Worm (Caenorhabditis elegans): ENCODE results near the gene F46C8.3.

- TF ChIP-seq eor-1 (tag; optimal IDR thresholded peaks at IDR 0.05) (no peak), elt-2 (tag; optimal IDR thresholded peaks at IDR 0.05) (no peak), ztf-11 (tag; optimal IDR thresholded peaks at IDR 0.05) (no peak), nhr-77 (tag; optimal IDR thresholded peaks at IDR 0.05) (no peak), elt-1 (tag; optimal IDR thresholded peaks at IDR 0.05) (no peak), ceh-16 (tag; optimal IDR thresholded peaks at IDR 0.05) (no peak), zag-1 (tag; optimal IDR thresholded peaks at IDR 0.05) (no peak), fos-1 (tag; optimal IDR thresholded peaks at IDR 0.05) (no peak), nhr-28 (tag; optimal IDR thresholded peaks at IDR 0.05) (no peak), pqm-1 (tag; optimal IDR thresholded peaks at IDR 0.05) (no peak), nhr-11 (tag; optimal IDR thresholded peaks at IDR 0.05) (no peak)
Observed at ce11 chrX:7512714-7513113, 12.7 kb upstream of the F46C8.3 start.

Measured in whole organism, L3 larva.